Worm (Caenorhabditis elegans) whole organism, mixed stage, embryonic: Measurements from ENCODE around the gene Y46H3C.7.

Source experiments
- elt-1 ChIP-seq: sonication (generic microtip); optimal IDR thresholded peaks from 2 replicates; lab custom pipeline; 2017; ENCODE audit warnings: missing genetic modification characterization, mild to moderate bottlenecking, missing compliant biosample characterization, antibody characterized with exemption, moderate library complexity, borderline replicate concordance; ENCODE audit not compliant: insufficient read depth
- lin-13 ChIP-seq: fragments of 150-350 bp; optimal IDR thresholded peaks from 2 replicates; lab custom pipeline; 2014; ENCODE audit warnings: missing biosample characterization, missing genetic modification characterization
- nhr-12 ChIP-seq: fragments of 150-350 bp; optimal IDR thresholded peaks from 2 replicates; lab custom pipeline; 2014; ENCODE audit warnings: missing biosample characterization, missing genetic modification characterization
- nhr-2 ChIP-seq: fragments of 150-350 bp; optimal IDR thresholded peaks from 2 replicates; lab custom pipeline; 2014; ENCODE audit warnings: missing biosample characterization, missing genetic modification characterization
- nhr-28 ChIP-seq: fragments of 150-350 bp; optimal IDR thresholded peaks from 2 replicates; lab custom pipeline; 2014; ENCODE audit warnings: missing biosample characterization, missing genetic modification characterization
- pha-4 ChIP-seq: fragments of 150-350 bp; optimal IDR thresholded peaks from 2 replicates; lab custom pipeline; 2018; ENCODE audit warnings: missing biosample characterization, missing genetic modification reagents, missing genetic modification characterization
- unc-39 ChIP-seq: fragments of 150-350 bp; optimal IDR thresholded peaks from 2 replicates; lab custom pipeline; 2014; ENCODE audit warnings: missing biosample characterization, missing genetic modification characterization

- TF ChIP-seq unc-39 (tag; lab: Kevin White, UChicago) = no peak
- no peak for TF ChIP-seq pha-4 (tag; lab: Kevin White, UChicago)
- no peak for TF ChIP-seq nhr-28 (tag; lab: Kevin White, UChicago)
- no peak for TF ChIP-seq lin-13 (tag; lab: Kevin White, UChicago)
- TF ChIP-seq nhr-2 = no peak
- TF ChIP-seq nhr-12 (tag; lab: Kevin White, UChicago) = no peak
- no peak for TF ChIP-seq elt-1
Measured at ce11 chrV:1643886-1644285, 49.9 kb downstream of the Y46H3C.7 start, which contains the start of gene alh-2.
